Worm (Caenorhabditis elegans): ENCODE data around the gene syd-2.

Gene syd-2

ce11 chrX:10566775-10567174 lies 11.7 kb upstream of the syd-2 start:
- no peak for TF ChIP-seq scrt-1 (GFP tag; IDR thresholded peaks at IDR 0.05)
- no peak for TF ChIP-seq ceh-36 (tag; optimal IDR thresholded peaks at IDR 0.05)
- no peak for TF ChIP-seq B0310.2 (tag; optimal IDR thresholded peaks at IDR 0.05)
- no peak for TF ChIP-seq ets-7 (tag; optimal IDR thresholded peaks at IDR 0.05)
- TF ChIP-seq hnd-1 (tag; optimal IDR thresholded peaks at IDR 0.05): no peak
- no peak for TF ChIP-seq aly-1 (tag; optimal IDR thresholded peaks at IDR 0.05)
- TF ChIP-seq flt-1 (GFP tag; IDR thresholded peaks at IDR 0.05): no peak
- no peak for TF ChIP-seq sea-1 (GFP tag; conservative IDR thresholded peaks at IDR 0.05)
- TF ChIP-seq tbx-11 (GFP tag; IDR thresholded peaks at IDR 0.05): no peak
- TF ChIP-seq tbx-37 (GFP tag; conservative IDR thresholded peaks at IDR 0.05): no peak
- no peak for TF ChIP-seq F13C5.2 (tag; optimal IDR thresholded peaks at IDR 0.05)
- no peak for TF ChIP-seq hmg-4 (GFP tag; optimal IDR thresholded peaks at IDR 0.05)
- TF ChIP-seq hmbx-1 (tag; optimal IDR thresholded peaks at IDR 0.05): no peak
- no peak for TF ChIP-seq ama-1 (optimal IDR thresholded peaks at IDR 0.05)
- TF ChIP-seq tra-4 (tag; optimal IDR thresholded peaks at IDR 0.05): no peak
- no peak for TF ChIP-seq ceh-13 (GFP tag; optimal IDR thresholded peaks at IDR 0.05)

- TF ChIP-seq aly-1 (tag; optimal IDR thresholded peaks at IDR 0.05) (no peak), ceh-13 (GFP tag; optimal IDR thresholded peaks at IDR 0.05) (no peak), tbx-37 (GFP tag; conservative IDR thresholded peaks at IDR 0.05) (no peak), flt-1 (GFP tag; IDR thresholded peaks at IDR 0.05) (no peak), ets-7 (tag; optimal IDR thresholded peaks at IDR 0.05) (no peak), hmg-4 (GFP tag; optimal IDR thresholded peaks at IDR 0.05) (no peak), F13C5.2 (tag; optimal IDR thresholded peaks at IDR 0.05) (no peak), ama-1 (optimal IDR thresholded peaks at IDR 0.05) (no peak), sea-1 (GFP tag; conservative IDR thresholded peaks at IDR 0.05) (no peak), scrt-1 (GFP tag; IDR thresholded peaks at IDR 0.05) (no peak)
Observed at ce11 chrX:10559203-10559602, 4.2 kb upstream of the syd-2 start, which contains the start of gene F59F5.7. TSS of gene F59F5.7 (plus strand) at chrX:10559503.

DNA sequence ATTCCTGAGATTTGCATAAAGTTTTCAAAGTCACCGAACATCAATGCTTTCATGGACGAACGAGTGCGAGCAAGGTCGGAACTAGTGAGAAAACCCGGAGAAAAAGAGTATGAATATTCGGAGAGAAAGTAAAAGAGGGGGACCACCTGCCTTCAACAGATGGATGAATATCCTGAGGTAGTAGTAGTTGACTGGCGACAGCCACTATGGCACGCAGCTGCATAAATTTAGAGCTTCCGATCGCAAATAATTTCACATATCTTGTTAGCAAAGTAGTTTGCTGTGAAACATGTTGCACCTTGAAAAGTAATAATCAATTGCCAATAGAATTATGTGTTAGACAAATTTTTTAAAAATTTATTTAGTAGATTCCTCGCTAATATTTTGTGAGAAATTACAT lies 1.7 kb upstream of the syd-2 start:
- TF ChIP-seq pes-1 (GFP tag; IDR thresholded peaks at IDR 0.05) (no peak), B0310.2 (tag; optimal IDR thresholded peaks at IDR 0.05) (no peak), ets-7 (tag; optimal IDR thresholded peaks at IDR 0.05) (no peak)

DNA sequence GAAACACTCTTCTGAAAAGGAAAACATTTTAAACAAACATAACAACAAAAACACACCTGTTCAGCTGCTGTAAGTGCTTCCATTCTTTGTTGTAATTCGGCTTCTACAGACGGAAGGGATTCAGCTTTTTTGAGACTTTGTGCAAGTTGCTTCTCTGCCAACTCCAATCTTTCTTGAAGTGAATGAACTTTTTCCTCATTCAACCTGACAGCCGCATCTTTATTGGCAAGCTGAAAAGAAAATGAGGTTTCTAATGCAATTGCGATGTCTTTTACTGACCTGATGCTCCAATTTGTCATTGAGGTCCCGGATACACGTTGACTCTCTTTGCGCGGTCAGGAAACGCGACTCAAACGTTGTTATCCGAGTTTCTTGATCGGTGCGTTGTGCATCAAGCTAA lies 2.0 kb downstream of the syd-2 start:
- TF ChIP-seq ceh-36 (tag; optimal IDR thresholded peaks at IDR 0.05) (no peak), ama-1 (optimal IDR thresholded peaks at IDR 0.05) (no peak), F13C5.2 (tag; optimal IDR thresholded peaks at IDR 0.05) (no peak), hmbx-1 (tag; optimal IDR thresholded peaks at IDR 0.05) (no peak), pes-1 (GFP tag; IDR thresholded peaks at IDR 0.05) (no peak), scrt-1 (GFP tag; IDR thresholded peaks at IDR 0.05) (no peak), aly-1 (tag; optimal IDR thresholded peaks at IDR 0.05) (no peak), ceh-13 (GFP tag; optimal IDR thresholded peaks at IDR 0.05) (no peak), hnd-1 (tag; optimal IDR thresholded peaks at IDR 0.05) (no peak), tbx-37 (GFP tag; conservative IDR thresholded peaks at IDR 0.05) (no peak), B0310.2 (tag; optimal IDR thresholded peaks at IDR 0.05) (no peak), hmg-4 (GFP tag; optimal IDR thresholded peaks at IDR 0.05) (no peak), ets-7 (tag; optimal IDR thresholded peaks at IDR 0.05) (no peak), flt-1 (GFP tag; IDR thresholded peaks at IDR 0.05) (no peak), tra-4 (tag; optimal IDR thresholded peaks at IDR 0.05) (no peak), tbx-11 (GFP tag; IDR thresholded peaks at IDR 0.05) (no peak), sea-1 (GFP tag; conservative IDR thresholded peaks at IDR 0.05) (no peak)

ce11 chrX:10545716-10546115 lies 9.3 kb downstream of the syd-2 start, which contains the start of gene F59F5.5:
TSS of gene F59F5.5 (plus strand) at chrX:10546016.
- no peak for TF ChIP-seq F13C5.2 (tag; optimal IDR thresholded peaks at IDR 0.05)
- no peak for TF ChIP-seq ceh-13 (GFP tag; optimal IDR thresholded peaks at IDR 0.05)
- no peak for TF ChIP-seq pes-1 (GFP tag; IDR thresholded peaks at IDR 0.05)
- TF ChIP-seq flt-1 (GFP tag; IDR thresholded peaks at IDR 0.05): no peak
- no peak for TF ChIP-seq hnd-1 (tag; optimal IDR thresholded peaks at IDR 0.05)
- TF ChIP-seq ama-1 (optimal IDR thresholded peaks at IDR 0.05): no peak
- TF ChIP-seq hmbx-1 (tag; optimal IDR thresholded peaks at IDR 0.05): no peak
- no peak for TF ChIP-seq tbx-11 (GFP tag; IDR thresholded peaks at IDR 0.05)
- TF ChIP-seq tbx-37 (GFP tag; conservative IDR thresholded peaks at IDR 0.05): no peak
- TF ChIP-seq B0310.2 (tag; optimal IDR thresholded peaks at IDR 0.05): no peak
- TF ChIP-seq hmg-4 (GFP tag; optimal IDR thresholded peaks at IDR 0.05): no peak
- TF ChIP-seq ceh-36 (tag; optimal IDR thresholded peaks at IDR 0.05): no peak
- TF ChIP-seq ets-7 (tag; optimal IDR thresholded peaks at IDR 0.05): no peak
- no peak for TF ChIP-seq sea-1 (GFP tag; conservative IDR thresholded peaks at IDR 0.05)
- TF ChIP-seq tra-4 (tag; optimal IDR thresholded peaks at IDR 0.05): no peak
- TF ChIP-seq scrt-1 (GFP tag; IDR thresholded peaks at IDR 0.05): no peak
- no peak for TF ChIP-seq aly-1 (tag; optimal IDR thresholded peaks at IDR 0.05)

DNA sequence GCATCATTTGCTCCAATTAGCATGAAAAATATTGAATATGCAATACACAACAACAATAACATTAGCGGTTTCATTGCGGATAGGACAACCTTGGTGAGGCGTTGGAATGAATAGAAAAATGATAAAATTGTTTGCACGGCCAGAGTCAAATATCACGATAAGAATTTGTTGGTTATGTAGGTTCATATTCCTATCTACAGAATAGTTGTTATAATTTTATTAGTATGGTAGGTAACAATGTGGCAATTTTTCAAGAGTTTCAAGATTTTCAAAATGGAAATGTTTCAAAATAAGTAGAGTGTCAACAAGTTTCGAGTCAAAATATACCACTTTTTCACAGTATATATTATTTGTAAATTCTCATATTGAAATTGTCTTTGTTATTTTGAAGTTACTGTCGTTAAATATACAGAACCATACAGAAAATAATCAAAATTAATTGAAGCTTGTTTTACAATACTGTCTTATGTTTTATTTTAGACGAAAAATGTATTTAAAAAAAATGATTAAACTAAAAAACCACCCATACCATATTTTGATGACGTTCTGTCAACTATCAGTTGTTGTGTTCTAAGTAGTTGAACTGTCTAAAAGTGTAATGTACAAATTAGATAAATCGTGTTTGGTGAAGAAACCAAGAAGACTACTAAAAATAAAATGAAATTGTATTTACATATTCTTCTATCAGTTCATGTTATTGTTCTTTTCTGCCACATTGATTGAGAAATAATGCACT lies 12.6 kb downstream of the syd-2 start, which contains the start of the genes F59F5.3 and F59F5.4:
F59F5.3 (minus strand) TSS at position 101 of the 736 bp plus-strand sequence.
F59F5.4 (plus strand) TSS at position 686 of the 736 bp plus-strand sequence.
- no peak for TF ChIP-seq ceh-13 (GFP tag; optimal IDR thresholded peaks at IDR 0.05)
- TF ChIP-seq tbx-11 (GFP tag; IDR thresholded peaks at IDR 0.05): no peak
- TF ChIP-seq tra-4 (tag; optimal IDR thresholded peaks at IDR 0.05): no peak
- TF ChIP-seq aly-1 (tag; optimal IDR thresholded peaks at IDR 0.05): no peak
- no peak for TF ChIP-seq scrt-1 (GFP tag; IDR thresholded peaks at IDR 0.05)
- no peak for TF ChIP-seq ama-1 (optimal IDR thresholded peaks at IDR 0.05)
- no peak for TF ChIP-seq flt-1 (GFP tag; IDR thresholded peaks at IDR 0.05)
- no peak for TF ChIP-seq F13C5.2 (tag; optimal IDR thresholded peaks at IDR 0.05)
- TF ChIP-seq ets-7 (tag; optimal IDR thresholded peaks at IDR 0.05): no peak
- no peak for TF ChIP-seq hmbx-1 (tag; optimal IDR thresholded peaks at IDR 0.05)
- no peak for TF ChIP-seq sea-1 (GFP tag; conservative IDR thresholded peaks at IDR 0.05)
- TF ChIP-seq hnd-1 (tag; optimal IDR thresholded peaks at IDR 0.05): no peak
- no peak for TF ChIP-seq ceh-36 (tag; optimal IDR thresholded peaks at IDR 0.05)
- TF ChIP-seq pes-1 (GFP tag; IDR thresholded peaks at IDR 0.05): no peak
- no peak for TF ChIP-seq hmg-4 (GFP tag; optimal IDR thresholded peaks at IDR 0.05)
- no peak for TF ChIP-seq B0310.2 (tag; optimal IDR thresholded peaks at IDR 0.05)
- no peak for TF ChIP-seq tbx-37 (GFP tag; conservative IDR thresholded peaks at IDR 0.05)

- TF ChIP-seq hmbx-1 (tag; optimal IDR thresholded peaks at IDR 0.05): no peak
Observed at ce11 chrX:10541789-10542188, 13.2 kb downstream of the syd-2 start.
